Worm (Caenorhabditis elegans) whole organism, L4 larva: ENCODE measurements around the gene C24B9.3.

ENCODE experiments used
- F37D6.2 ChIP-seq: sonication (generic microtip); optimal IDR thresholded peaks from 2 replicates; lab custom pipeline; 2016; ENCODE audit warnings: mild to moderate bottlenecking, missing genetic modification characterization, missing compliant biosample characterization
- R02D3.7 ChIP-seq: fragments of 150-350 bp; sonication (generic microtip); optimal IDR thresholded peaks from 3 replicates; lab custom pipeline; 2014; ENCODE audit warnings: missing biosample characterization, missing genetic modification characterization
- Y5F2A.4 ChIP-seq: fragments of 200-800 bp; sonication (Bioruptor generic); optimal IDR thresholded peaks from 2 replicates; lab custom pipeline; 2018; ENCODE audit warnings: mild to moderate bottlenecking, missing genetic modification characterization, missing compliant biosample characterization
- aly-2 ChIP-seq: sonication (generic microtip); optimal IDR thresholded peaks from 2 replicates; lab custom pipeline; 2018; ENCODE audit warnings: missing biosample characterization, missing genetic modification characterization
- ceh-20 ChIP-seq: fragments of 200-800 bp; sonication (Bioruptor generic); IDR thresholded peaks from 2 replicates; pipeline ENCODE4 v1.3.6; 2022; ENCODE audit warnings: missing genetic modification reagents, missing genetic modification characterization, missing compliant biosample characterization
- jun-1 ChIP-seq: fragments of 150-350 bp; optimal IDR thresholded peaks from 2 replicates; lab custom pipeline; 2014; ENCODE audit warnings: missing biosample characterization, missing genetic modification reagents, missing genetic modification characterization
- lin-13 ChIP-seq: fragments of 150-350 bp; optimal IDR thresholded peaks from 2 replicates; lab custom pipeline; 2014; ENCODE audit warnings: missing biosample characterization, missing genetic modification reagents, missing genetic modification characterization
- lsy-2 ChIP-seq, 2 experiments: fragments of 150-350 bp in 1 of 2; sonication (generic microtip) in 1 of 2; optimal IDR thresholded peaks; 2 replicates each; lab custom pipeline; 2014 to 2017; ENCODE audit warnings: missing biosample characterization in 2 of 2, missing genetic modification characterization in 2 of 2
- mdt-29 ChIP-seq: fragments of 200-800 bp; sonication (Bioruptor generic); IDR thresholded peaks from 2 replicates; pipeline ENCODE4 v1.3.6; 2022; ENCODE audit warnings: missing genetic modification reagents, missing genetic modification characterization, missing compliant biosample characterization
- nhr-11 ChIP-seq: fragments of 150-350 bp; optimal IDR thresholded peaks from 2 replicates; lab custom pipeline; 2014; ENCODE audit warnings: missing biosample characterization, missing genetic modification characterization
- pqm-1 ChIP-seq: sonication (generic microtip); optimal IDR thresholded peaks from 2 replicates; lab custom pipeline; 2017; ENCODE audit warnings: missing biosample characterization, missing genetic modification characterization
- tag-97 ChIP-seq: fragments of 200-800 bp; sonication (Bioruptor generic); IDR thresholded peaks from 2 replicates; pipeline ENCODE4 v1.3.6; 2022; ENCODE audit warnings: missing genetic modification characterization, missing compliant biosample characterization
- unc-62 ChIP-seq, 3 experiments: fragments of 150-350 bp in 1 of 3; sonication (generic microtip); optimal IDR thresholded peaks in 2 of 3; peaks in 1 of 3; 1 replicate in 1 of 3; 2 replicates in 2 of 3; lab custom pipeline; 2014 to 2017; ENCODE audit warnings: missing biosample characterization in 3 of 3, missing genetic modification characterization in 3 of 3, missing genetic modification reagents in 3 of 3, missing genotype in 1 of 3
- ztf-11 ChIP-seq: fragments of 150-350 bp; optimal IDR thresholded peaks from 2 replicates; lab custom pipeline; 2014; ENCODE audit warnings: missing biosample characterization, missing genetic modification characterization

- TF ChIP-seq mdt-29 (GFP tag; lab: Robert Waterston, UW) (no peak), lin-13 (no peak), ztf-11 (no peak), ceh-20 (GFP tag; lab: Robert Waterston, UW) (no peak), lsy-2 (tag; optimal IDR thresholded peaks at IDR 0.05; lab: Kevin White, UChicago) (no peak), nhr-11 (no peak), pqm-1 (no peak), unc-62 (GFP tag; optimal IDR thresholded peaks at IDR 0.05 in 1 of 2; lab: Kevin White, UChicago) (no peak), unc-62 (tag; optimal IDR thresholded peaks at IDR 0.05; lab: Kevin White, UChicago) (no peak), Y5F2A.4 (GFP tag; lab: Kevin White, UChicago) (no peak), F37D6.2 (tag; lab: Kevin White, UChicago) (no peak), tag-97 (GFP tag; lab: Robert Waterston, UW) (no peak), jun-1 (tag; lab: Kevin White, UChicago) (no peak), R02D3.7 (tag; lab: Kevin White, UChicago) (no peak), aly-2 (tag; lab: Kevin White, UChicago) (no peak)
These were observed 15.7 kb upstream of the C24B9.3 start, which contains the start of gene str-13 for ce11 chrV:2727101-2727500.
